Fruit fly (Drosophila melanogaster) whole organism, adult: ENCODE measurements around the gene CG17982.

Experiments used
- CG11617 ChIP-seq: fragments of 200-800 bp; sonication (Bioruptor generic); optimal IDR thresholded peaks from 2 replicates; lab custom pipeline; 2017; ENCODE audit warnings: mild to moderate bottlenecking, missing biosample characterization, missing genetic modification reagents, missing genetic modification characterization
- CG12768 ChIP-seq: fragments of 200-800 bp; sonication (Bioruptor generic); optimal IDR thresholded peaks from 2 replicates; lab custom pipeline; 2017; ENCODE audit warnings: missing biosample characterization, missing genetic modification characterization, mild to moderate bottlenecking, moderate library complexity, missing genetic modification reagents
- CG1620 ChIP-seq: fragments of 200-800 bp; sonication (Bioruptor generic); optimal IDR thresholded peaks from 2 replicates; lab custom pipeline; 2016; ENCODE audit warnings: missing biosample characterization, missing genetic modification characterization
- CG5204 ChIP-seq: fragments of 200-800 bp; sonication (Bioruptor generic); optimal IDR thresholded peaks from 2 replicates; lab custom pipeline; 2016; ENCODE audit warnings: missing biosample characterization, missing genetic modification characterization
- CG7045 ChIP-seq: fragments of 200-800 bp; sonication (Bioruptor generic); optimal IDR thresholded peaks from 2 replicates; lab custom pipeline; 2017; ENCODE audit warnings: missing biosample characterization, mild to moderate bottlenecking, missing genetic modification characterization
- CG7101 ChIP-seq: fragments of 200-800 bp; sonication (Bioruptor generic); optimal IDR thresholded peaks from 2 replicates; lab custom pipeline; 2018; ENCODE audit warnings: missing biosample characterization, mild to moderate bottlenecking, missing genetic modification characterization, moderate library complexity
- Clk ChIP-seq: fragments of 200-800 bp; sonication (Bioruptor generic); optimal IDR thresholded peaks from 2 replicates; lab custom pipeline; 2017; ENCODE audit warnings: missing biosample characterization, missing genetic modification characterization
- Crg-1 ChIP-seq: fragments of 200-800 bp; sonication (Bioruptor generic); optimal IDR thresholded peaks from 2 replicates; lab custom pipeline; 2016; ENCODE audit warnings: missing biosample characterization, missing genetic modification characterization
- Hr96 ChIP-seq: fragments of 200-800 bp; sonication (Bioruptor generic); optimal IDR thresholded peaks from 2 replicates; lab custom pipeline; 2016; ENCODE audit warnings: missing biosample characterization, missing genetic modification characterization
- bab1 ChIP-seq: fragments of 200-800 bp; sonication (Bioruptor generic); optimal IDR thresholded peaks from 3 replicates; lab custom pipeline; 2019; ENCODE audit warnings: missing biosample characterization, mild to moderate bottlenecking, missing genetic modification characterization, moderate library complexity
- cnc ChIP-seq, 2 experiments: fragments of >200 bp; optimal IDR thresholded peaks; 2 replicates each; lab custom pipeline; 2017
- kay ChIP-seq: fragments of 200-800 bp; sonication (Bioruptor generic); peaks from one replicate; lab custom pipeline; 2016; ENCODE audit warnings: missing biosample characterization, missing genetic modification characterization, borderline replicate concordance
- ovo ChIP-seq: fragments of 200-800 bp; sonication (Bioruptor generic); optimal IDR thresholded peaks from 2 replicates; lab custom pipeline; 2016; ENCODE audit warnings: missing biosample characterization, missing genetic modification characterization
- toe ChIP-seq: fragments of 200-800 bp; sonication (Bioruptor generic); optimal IDR thresholded peaks from 2 replicates; lab custom pipeline; 2016; ENCODE audit warnings: missing biosample characterization, missing genetic modification characterization

dm6 chrX:8177742-8178141, 34.1 kb upstream of the CG17982 start:
- TF ChIP-seq CG7045 (GFP tag; lab: Kevin White, UChicago) = no peak
- TF ChIP-seq Hr96 = no peak
- no peak for TF ChIP-seq cnc (optimal IDR thresholded peaks at IDR 0.05; lab: Kevin White, UChicago)
- no peak for TF ChIP-seq CG12768 (GFP tag; lab: Kevin White, UChicago)
- TF ChIP-seq Clk (GFP tag; lab: Kevin White, UChicago) = no peak
- no peak for TF ChIP-seq CG7101 (tag; lab: Kevin White, UChicago)
- no peak for TF ChIP-seq Crg-1 (GFP tag; lab: Kevin White, UChicago)
- TF ChIP-seq bab1 (GFP tag; lab: Kevin White, UChicago) = no peak
- TF ChIP-seq kay (GFP tag; lab: Kevin White, UChicago) = no peak
- no peak for TF ChIP-seq ovo (GFP tag; lab: Kevin White, UChicago)
- TF ChIP-seq CG1620 (GFP tag; lab: Kevin White, UChicago) = no peak
- no peak for TF ChIP-seq toe (GFP tag; lab: Kevin White, UChicago)
- no peak for TF ChIP-seq CG11617 (GFP tag; lab: Kevin White, UChicago)
- TF ChIP-seq CG5204 (GFP tag; lab: Kevin White, UChicago) = no peak
